Worm (Caenorhabditis elegans) whole organism, mixed stage, embryonic: Measurements from ENCODE around the gene gst-5.

ENCODE experiments used
- M03D4.4 ChIP-seq: sonication (generic microtip); optimal IDR thresholded peaks from 2 replicates; lab custom pipeline; 2017; ENCODE audit warnings: mild to moderate bottlenecking, missing genetic modification characterization, missing compliant biosample characterization
- bed-3 ChIP-seq: fragments of 200-800 bp; sonication (Bioruptor generic); optimal IDR thresholded peaks from 3 replicates; lab custom pipeline; 2018; ENCODE audit warnings: mild to moderate bottlenecking, missing genetic modification characterization, moderate library complexity, missing compliant biosample characterization
- blmp-1 ChIP-seq: fragments of 150-350 bp; optimal IDR thresholded peaks from 2 replicates; lab custom pipeline; 2014; ENCODE audit warnings: missing biosample characterization, missing genetic modification characterization
- ceh-39 ChIP-seq: fragments of 150-350 bp; optimal IDR thresholded peaks from 2 replicates; lab custom pipeline; 2014; ENCODE audit warnings: missing biosample characterization, missing genetic modification characterization
- ceh-43 ChIP-seq: fragments of 200-800 bp; sonication (Bioruptor generic); optimal IDR thresholded peaks from 2 replicates; lab custom pipeline; 2018; ENCODE audit warnings: mild to moderate bottlenecking, missing genetic modification characterization, moderate library complexity, missing compliant biosample characterization
- ceh-83 ChIP-seq: fragments of 200-800 bp; sonication (Bioruptor generic); optimal IDR thresholded peaks from 2 replicates; lab custom pipeline; 2018; ENCODE audit warnings: mild to moderate bottlenecking, missing genetic modification characterization, missing compliant biosample characterization
- ces-1 ChIP-seq: fragments of 150-350 bp; optimal IDR thresholded peaks from 2 replicates; lab custom pipeline; 2014; ENCODE audit warnings: missing biosample characterization, missing genetic modification reagents, missing genetic modification characterization
- drap-1 ChIP-seq: fragments of 200-800 bp; sonication (Bioruptor generic); optimal IDR thresholded peaks from 3 replicates; lab custom pipeline; 2018; ENCODE audit warnings: mild to moderate bottlenecking, missing genetic modification characterization, missing compliant biosample characterization
- elt-1 ChIP-seq: sonication (generic microtip); optimal IDR thresholded peaks from 2 replicates; lab custom pipeline; 2017; ENCODE audit warnings: missing genetic modification characterization, mild to moderate bottlenecking, missing compliant biosample characterization, antibody characterized with exemption, moderate library complexity, borderline replicate concordance; ENCODE audit not compliant: insufficient read depth
- elt-3 ChIP-seq: fragments of 150-350 bp; optimal IDR thresholded peaks from 2 replicates; lab custom pipeline; 2014; ENCODE audit warnings: missing biosample characterization, missing genetic modification characterization
- flh-1 ChIP-seq: fragments of 200-800 bp; sonication (Bioruptor generic); optimal IDR thresholded peaks from 2 replicates; lab custom pipeline; 2018; ENCODE audit warnings: mild to moderate bottlenecking, missing genetic modification characterization, moderate library complexity, missing compliant biosample characterization
- ham-2 ChIP-seq: fragments of 200-800 bp; sonication (Bioruptor generic); optimal IDR thresholded peaks from 2 replicates; lab custom pipeline; 2018; ENCODE audit warnings: mild to moderate bottlenecking, missing genetic modification characterization, missing compliant biosample characterization
- hlh-1 ChIP-seq: fragments of 150-350 bp; optimal IDR thresholded peaks from 2 replicates; lab custom pipeline; 2014; ENCODE audit warnings: missing biosample characterization, missing genetic modification reagents, missing genetic modification characterization
- lin-13 ChIP-seq: fragments of 150-350 bp; optimal IDR thresholded peaks from 2 replicates; lab custom pipeline; 2014; ENCODE audit warnings: missing biosample characterization, missing genetic modification characterization
- lin-32 ChIP-seq: fragments of 200-800 bp; sonication (Bioruptor generic); optimal IDR thresholded peaks from 2 replicates; lab custom pipeline; 2018; ENCODE audit warnings: mild to moderate bottlenecking, missing genetic modification characterization, missing compliant biosample characterization
- lsy-2 ChIP-seq: fragments of 150-350 bp; optimal IDR thresholded peaks from 2 replicates; lab custom pipeline; 2014; ENCODE audit warnings: missing biosample characterization, missing genetic modification characterization
- mab-5 ChIP-seq: fragments of 150-350 bp; optimal IDR thresholded peaks from 2 replicates; lab custom pipeline; 2014; ENCODE audit warnings: missing biosample characterization, missing genetic modification characterization
- mep-1 ChIP-seq: fragments of 150-350 bp; optimal IDR thresholded peaks from 2 replicates; lab custom pipeline; 2017; ENCODE audit warnings: missing biosample characterization, missing genetic modification reagents, missing genetic modification characterization, inconsistent platforms
- mls-2 ChIP-seq: sonication (generic microtip); optimal IDR thresholded peaks from 2 replicates; lab custom pipeline; 2016; ENCODE audit warnings: mild to moderate bottlenecking, missing genetic modification characterization, moderate library complexity, missing compliant biosample characterization
- nhr-237 ChIP-seq: fragments of 150-350 bp; optimal IDR thresholded peaks from 2 replicates; lab custom pipeline; 2014; ENCODE audit warnings: missing biosample characterization, missing genetic modification characterization
- nhr-28 ChIP-seq: fragments of 150-350 bp; optimal IDR thresholded peaks from 2 replicates; lab custom pipeline; 2014; ENCODE audit warnings: missing biosample characterization, missing genetic modification characterization
- nhr-76 ChIP-seq: sonication (generic microtip); optimal IDR thresholded peaks from 2 replicates; lab custom pipeline; 2017; ENCODE audit warnings: missing biosample characterization, missing genetic modification characterization
- pha-4 ChIP-seq: fragments of 150-350 bp; optimal IDR thresholded peaks from 2 replicates; lab custom pipeline; 2018; ENCODE audit warnings: missing biosample characterization, missing genetic modification reagents, missing genetic modification characterization
- sem-2 ChIP-seq: fragments of 200-800 bp; sonication (Bioruptor generic); optimal IDR thresholded peaks from 2 replicates; lab custom pipeline; 2018; ENCODE audit warnings: mild to moderate bottlenecking, missing genetic modification characterization, missing compliant biosample characterization
- snpc-4 ChIP-seq: fragments of 150-350 bp; optimal IDR thresholded peaks from 2 replicates; lab custom pipeline; 2014; ENCODE audit warnings: missing biosample characterization, missing genetic modification characterization
- sptf-1 ChIP-seq: sonication (generic microtip); optimal IDR thresholded peaks from 2 replicates; lab custom pipeline; 2017; ENCODE audit warnings: mild to moderate bottlenecking, missing genetic modification characterization, moderate library complexity, missing compliant biosample characterization
- tbx-8 ChIP-seq: fragments of 200-800 bp; sonication (Bioruptor generic); optimal IDR thresholded peaks from 2 replicates; lab custom pipeline; 2018; ENCODE audit warnings: mild to moderate bottlenecking, missing genetic modification characterization, moderate library complexity, missing compliant biosample characterization
- unc-39 ChIP-seq: fragments of 150-350 bp; optimal IDR thresholded peaks from 2 replicates; lab custom pipeline; 2014; ENCODE audit warnings: missing biosample characterization, missing genetic modification characterization
- unc-62 ChIP-seq: fragments of 150-350 bp; optimal IDR thresholded peaks from 2 replicates; lab custom pipeline; 2014; ENCODE audit warnings: missing biosample characterization, missing genetic modification reagents, missing genetic modification characterization
- ztf-11 ChIP-seq: fragments of 150-350 bp; optimal IDR thresholded peaks from 2 replicates; lab custom pipeline; 2014; ENCODE audit warnings: missing biosample characterization, missing genetic modification characterization

gst-5 gene

ce11 chrII:10924669-10925068 is 25.5 kb upstream of the gst-5 start:
- no peak for TF ChIP-seq elt-3
- no peak for TF ChIP-seq tbx-8
- no peak for TF ChIP-seq drap-1 (GFP tag; lab: Kevin White, UChicago)
- TF ChIP-seq unc-39: no peak
- TF ChIP-seq ham-2 (GFP tag; lab: Kevin White, UChicago): no peak
- TF ChIP-seq sem-2 (GFP tag; lab: Kevin White, UChicago): no peak
- no peak for TF ChIP-seq ceh-39 (tag; lab: Kevin White, UChicago)
- TF ChIP-seq mls-2: no peak
- TF ChIP-seq blmp-1 (tag; lab: Kevin White, UChicago): no peak
- no peak for TF ChIP-seq nhr-28
- TF ChIP-seq ztf-11 (tag; lab: Kevin White, UChicago): no peak

DNA sequence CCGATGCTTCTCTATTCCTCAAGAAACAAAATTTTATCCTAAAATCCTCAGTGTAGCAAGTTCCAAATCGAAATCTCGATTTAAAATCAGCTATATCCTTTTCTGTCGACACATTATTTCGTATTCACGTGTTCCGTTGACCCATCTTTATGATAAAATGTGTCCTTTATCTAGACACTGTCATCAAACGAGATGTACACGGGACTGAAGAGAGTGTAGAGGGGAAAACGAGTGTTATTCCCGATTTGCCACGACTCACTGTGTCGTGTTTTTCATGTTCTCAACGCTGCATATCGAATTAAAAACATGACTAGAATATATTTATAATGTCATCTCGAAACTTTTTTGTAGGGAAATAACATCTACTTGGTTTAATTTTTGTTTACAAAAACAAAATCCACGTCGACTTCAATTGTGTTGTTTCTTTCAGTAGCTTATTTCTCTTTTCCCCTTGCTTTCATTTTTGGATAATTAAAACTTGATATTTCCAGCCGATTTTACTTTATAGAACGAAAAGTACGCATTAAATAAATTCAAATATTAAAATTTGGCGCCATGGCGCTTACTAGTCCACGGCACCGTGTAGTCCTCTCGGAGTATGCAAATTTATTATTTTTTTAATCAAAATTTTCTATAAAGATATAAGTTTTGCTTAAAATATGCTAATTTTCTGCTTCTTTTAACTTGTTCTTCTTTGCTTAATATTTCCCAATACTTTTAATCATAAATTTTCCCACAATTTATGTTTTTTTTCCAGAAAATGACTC is 24.2 kb upstream of the gst-5 start, which contains the start of gene metr-1:
TSS of gene metr-1 (plus strand) at position 758 of the 767 bp plus-strand sequence.
- TF ChIP-seq ham-2 (GFP tag; lab: Kevin White, UChicago) (peak; percentile 16), unc-62 (GFP tag; lab: Kevin White, UChicago) (no peak), elt-1 (peak; percentile 88)

DNA sequence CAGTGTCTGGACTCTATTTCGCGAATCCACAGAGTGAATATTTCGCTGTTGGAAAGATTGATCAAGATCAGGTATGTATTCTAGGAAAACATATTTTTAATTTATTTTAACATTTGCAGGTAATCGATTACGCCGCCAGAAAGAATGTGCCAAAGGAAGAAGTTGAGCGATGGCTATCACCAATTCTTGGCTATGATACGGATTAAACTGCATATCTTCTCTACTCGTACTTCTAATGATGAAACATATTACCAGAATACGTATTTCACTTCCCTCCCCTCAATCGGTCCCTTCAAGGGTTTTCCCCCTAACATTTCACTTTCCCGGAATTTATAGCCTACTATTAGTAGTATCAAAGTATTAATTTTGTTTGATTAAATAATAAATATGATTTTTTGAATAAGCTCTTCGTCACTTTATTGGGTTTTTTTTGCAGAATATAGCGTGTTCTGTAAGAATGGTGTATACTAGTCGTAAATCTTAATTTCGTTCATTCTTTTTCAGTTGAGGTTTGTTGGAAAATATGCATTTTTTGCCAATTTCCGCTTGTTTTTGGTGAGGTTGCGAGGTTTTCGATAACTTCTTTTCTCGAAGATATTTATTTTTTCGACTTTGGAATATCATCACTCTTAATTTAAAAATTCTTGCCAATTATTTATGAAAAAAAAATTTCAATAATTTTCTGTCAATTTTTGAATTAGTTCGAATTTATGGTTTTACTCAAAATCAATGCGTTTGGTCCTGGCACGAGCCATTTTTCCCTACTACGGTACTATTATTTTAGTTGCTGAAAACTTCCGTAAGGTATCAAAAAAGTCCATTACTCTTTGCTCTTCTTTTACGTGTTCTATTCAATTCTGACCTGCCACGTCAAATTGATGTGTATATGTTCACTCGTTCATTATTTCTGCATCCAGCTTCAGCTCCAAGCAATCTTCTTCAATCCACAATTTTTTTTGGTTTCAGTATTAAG is 19.2 kb upstream of the gst-5 start:
- no peak for TF ChIP-seq flh-1
- TF ChIP-seq ceh-83 (GFP tag; lab: Kevin White, UChicago): no peak
- TF ChIP-seq mab-5 (tag; lab: Kevin White, UChicago): no peak
- no peak for TF ChIP-seq unc-39
- TF ChIP-seq unc-62 (GFP tag; lab: Kevin White, UChicago): no peak
- no peak for TF ChIP-seq nhr-237 (tag; lab: Kevin White, UChicago)
- TF ChIP-seq bed-3 (GFP tag; lab: Kevin White, UChicago): no peak
- TF ChIP-seq snpc-4 (tag; lab: Kevin White, UChicago): no peak
- TF ChIP-seq drap-1 (GFP tag; lab: Kevin White, UChicago): no peak
- no peak for TF ChIP-seq elt-1
- no peak for TF ChIP-seq sptf-1 (tag; lab: Kevin White, UChicago)
- no peak for TF ChIP-seq lin-13 (tag; lab: Kevin White, UChicago)
- no peak for TF ChIP-seq tbx-8
- no peak for TF ChIP-seq nhr-76 (tag; lab: Kevin White, UChicago)
- no peak for TF ChIP-seq hlh-1 (tag; lab: Kevin White, UChicago)
- no peak for TF ChIP-seq M03D4.4 (tag; lab: Kevin White, UChicago)
- no peak for TF ChIP-seq lin-32 (GFP tag; lab: Kevin White, UChicago)
- TF ChIP-seq sem-2 (GFP tag; lab: Kevin White, UChicago): no peak
- TF ChIP-seq elt-3: no peak

ce11 chrII:10932305-10932704 is 17.8 kb upstream of the gst-5 start:
- no peak for TF ChIP-seq bed-3 (GFP tag; lab: Kevin White, UChicago)
- TF ChIP-seq pha-4 (tag; lab: Kevin White, UChicago): no peak
- TF ChIP-seq ces-1 (GFP tag; lab: Kevin White, UChicago): no peak
- TF ChIP-seq ztf-11 (tag; lab: Kevin White, UChicago): no peak
- no peak for TF ChIP-seq elt-3
- no peak for TF ChIP-seq lin-32 (GFP tag; lab: Kevin White, UChicago)
- no peak for TF ChIP-seq ham-2 (GFP tag; lab: Kevin White, UChicago)
- no peak for TF ChIP-seq ceh-43 (GFP tag; lab: Kevin White, UChicago)
- TF ChIP-seq elt-1: no peak
- no peak for TF ChIP-seq hlh-1 (tag; lab: Kevin White, UChicago)
- no peak for TF ChIP-seq mep-1
- no peak for TF ChIP-seq nhr-76 (tag; lab: Kevin White, UChicago)
- no peak for TF ChIP-seq drap-1 (GFP tag; lab: Kevin White, UChicago)
- TF ChIP-seq unc-39: no peak
- no peak for TF ChIP-seq mls-2
- no peak for TF ChIP-seq lsy-2
